Worm (Caenorhabditis elegans) whole organism, mixed stage, embryonic: Measurements from ENCODE around the gene F25B5.3.

Experiments used
- M03D4.4 ChIP-seq: sonication (generic microtip); optimal IDR thresholded peaks from 2 replicates; lab custom pipeline; 2017; ENCODE audit warnings: mild to moderate bottlenecking, missing genetic modification characterization, missing compliant biosample characterization
- ceh-39 ChIP-seq: fragments of 150-350 bp; optimal IDR thresholded peaks from 2 replicates; lab custom pipeline; 2014; ENCODE audit warnings: missing biosample characterization, missing genetic modification characterization
- ceh-43 ChIP-seq: fragments of 200-800 bp; sonication (Bioruptor generic); optimal IDR thresholded peaks from 2 replicates; lab custom pipeline; 2018; ENCODE audit warnings: mild to moderate bottlenecking, missing genetic modification characterization, moderate library complexity, missing compliant biosample characterization
- ces-1 ChIP-seq: fragments of 150-350 bp; optimal IDR thresholded peaks from 2 replicates; lab custom pipeline; 2014; ENCODE audit warnings: missing biosample characterization, missing genetic modification reagents, missing genetic modification characterization
- cnd-1 ChIP-seq: fragments of 200-800 bp; sonication (Bioruptor generic); optimal IDR thresholded peaks from 2 replicates; lab custom pipeline; 2018; ENCODE audit warnings: mild to moderate bottlenecking, missing genetic modification characterization, missing compliant biosample characterization
- drap-1 ChIP-seq: fragments of 200-800 bp; sonication (Bioruptor generic); optimal IDR thresholded peaks from 3 replicates; lab custom pipeline; 2018; ENCODE audit warnings: mild to moderate bottlenecking, missing genetic modification characterization, missing compliant biosample characterization
- elt-3 ChIP-seq: fragments of 150-350 bp; optimal IDR thresholded peaks from 2 replicates; lab custom pipeline; 2014; ENCODE audit warnings: missing biosample characterization, missing genetic modification characterization
- flh-1 ChIP-seq: fragments of 200-800 bp; sonication (Bioruptor generic); optimal IDR thresholded peaks from 2 replicates; lab custom pipeline; 2018; ENCODE audit warnings: mild to moderate bottlenecking, missing genetic modification characterization, moderate library complexity, missing compliant biosample characterization
- ham-2 ChIP-seq: fragments of 200-800 bp; sonication (Bioruptor generic); optimal IDR thresholded peaks from 2 replicates; lab custom pipeline; 2018; ENCODE audit warnings: mild to moderate bottlenecking, missing genetic modification characterization, missing compliant biosample characterization
- hlh-1 ChIP-seq: fragments of 150-350 bp; optimal IDR thresholded peaks from 2 replicates; lab custom pipeline; 2014; ENCODE audit warnings: missing biosample characterization, missing genetic modification reagents, missing genetic modification characterization
- lin-13 ChIP-seq: fragments of 150-350 bp; optimal IDR thresholded peaks from 2 replicates; lab custom pipeline; 2014; ENCODE audit warnings: missing biosample characterization, missing genetic modification characterization
- lin-32 ChIP-seq: fragments of 200-800 bp; sonication (Bioruptor generic); optimal IDR thresholded peaks from 2 replicates; lab custom pipeline; 2018; ENCODE audit warnings: mild to moderate bottlenecking, missing genetic modification characterization, missing compliant biosample characterization
- lsy-2 ChIP-seq: fragments of 150-350 bp; optimal IDR thresholded peaks from 2 replicates; lab custom pipeline; 2014; ENCODE audit warnings: missing biosample characterization, missing genetic modification characterization
- mep-1 ChIP-seq: fragments of 150-350 bp; optimal IDR thresholded peaks from 2 replicates; lab custom pipeline; 2017; ENCODE audit warnings: missing biosample characterization, missing genetic modification reagents, missing genetic modification characterization, inconsistent platforms
- mls-2 ChIP-seq: sonication (generic microtip); optimal IDR thresholded peaks from 2 replicates; lab custom pipeline; 2016; ENCODE audit warnings: mild to moderate bottlenecking, missing genetic modification characterization, moderate library complexity, missing compliant biosample characterization
- nhr-12 ChIP-seq: fragments of 150-350 bp; optimal IDR thresholded peaks from 2 replicates; lab custom pipeline; 2014; ENCODE audit warnings: missing biosample characterization, missing genetic modification characterization
- nhr-2 ChIP-seq: fragments of 150-350 bp; optimal IDR thresholded peaks from 2 replicates; lab custom pipeline; 2014; ENCODE audit warnings: missing biosample characterization, missing genetic modification characterization
- nhr-237 ChIP-seq: fragments of 150-350 bp; optimal IDR thresholded peaks from 2 replicates; lab custom pipeline; 2014; ENCODE audit warnings: missing biosample characterization, missing genetic modification characterization
- nhr-76 ChIP-seq: sonication (generic microtip); optimal IDR thresholded peaks from 2 replicates; lab custom pipeline; 2017; ENCODE audit warnings: missing biosample characterization, missing genetic modification characterization
- pha-4 ChIP-seq: fragments of 150-350 bp; optimal IDR thresholded peaks from 2 replicates; lab custom pipeline; 2018; ENCODE audit warnings: missing biosample characterization, missing genetic modification reagents, missing genetic modification characterization
- sem-2 ChIP-seq: fragments of 200-800 bp; sonication (Bioruptor generic); optimal IDR thresholded peaks from 2 replicates; lab custom pipeline; 2018; ENCODE audit warnings: mild to moderate bottlenecking, missing genetic modification characterization, missing compliant biosample characterization
- snpc-4 ChIP-seq: fragments of 150-350 bp; optimal IDR thresholded peaks from 2 replicates; lab custom pipeline; 2014; ENCODE audit warnings: missing biosample characterization, missing genetic modification characterization
- sptf-1 ChIP-seq: sonication (generic microtip); optimal IDR thresholded peaks from 2 replicates; lab custom pipeline; 2017; ENCODE audit warnings: mild to moderate bottlenecking, missing genetic modification characterization, moderate library complexity, missing compliant biosample characterization
- unc-120 ChIP-seq: sonication (generic microtip); optimal IDR thresholded peaks from 2 replicates; lab custom pipeline; 2017; ENCODE audit warnings: missing genetic modification characterization, missing compliant biosample characterization; ENCODE audit not compliant: poor library complexity, severe bottlenecking
- unc-39 ChIP-seq: fragments of 150-350 bp; optimal IDR thresholded peaks from 2 replicates; lab custom pipeline; 2014; ENCODE audit warnings: missing biosample characterization, missing genetic modification characterization
- unc-62 ChIP-seq: fragments of 150-350 bp; optimal IDR thresholded peaks from 2 replicates; lab custom pipeline; 2014; ENCODE audit warnings: missing biosample characterization, missing genetic modification reagents, missing genetic modification characterization
- zip-8 ChIP-seq: fragments of 150-350 bp; optimal IDR thresholded peaks from 2 replicates; lab custom pipeline; 2014; ENCODE audit warnings: missing biosample characterization, missing genetic modification characterization
- ztf-11 ChIP-seq: fragments of 150-350 bp; optimal IDR thresholded peaks from 2 replicates; lab custom pipeline; 2014; ENCODE audit warnings: missing biosample characterization, missing genetic modification characterization

Gene F25B5.3

DNA sequence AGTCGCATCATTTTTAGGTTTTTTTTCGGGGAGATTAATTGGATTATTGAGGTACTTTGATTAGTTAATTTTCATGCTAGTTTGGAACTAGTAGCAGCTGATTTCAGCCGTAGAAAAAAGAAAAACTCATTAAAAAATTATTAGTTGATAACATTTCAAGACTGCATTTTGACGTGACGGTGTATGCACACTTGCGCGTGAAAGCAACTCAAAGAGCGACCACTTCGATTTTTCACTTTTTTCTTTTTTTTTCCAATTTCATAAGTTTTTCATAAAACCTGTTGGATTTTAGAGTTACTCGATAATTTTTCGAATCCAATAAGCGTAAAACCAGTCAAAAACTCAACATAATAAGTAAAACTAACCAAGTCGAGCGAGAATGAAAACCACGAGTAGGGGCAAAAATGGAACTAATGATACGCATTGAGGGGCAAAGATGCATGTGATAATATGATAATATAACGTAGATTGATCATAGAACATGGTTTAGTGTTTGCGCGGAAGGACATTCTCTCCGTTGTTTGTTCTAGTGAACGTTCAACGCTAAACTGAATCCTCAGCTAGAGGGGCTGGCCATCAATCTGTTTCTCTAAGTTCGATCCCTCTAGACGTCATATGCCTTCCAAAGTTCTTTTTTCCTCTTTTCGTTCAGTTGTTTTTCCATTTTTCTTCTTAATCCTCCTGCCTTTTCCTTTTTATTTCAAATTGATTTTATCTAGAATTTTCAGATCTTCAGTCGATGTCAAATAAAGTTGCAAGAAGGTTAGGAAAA is at the start of gene F25B5.3, which contains the start of gene F25B5.6:
TSS of gene F25B5.3 (plus strand) at position 722 of the 772 bp plus-strand sequence.
TSS of gene F25B5.6 (minus strand) at position 572 of the 772 bp plus-strand sequence.
- TF ChIP-seq pha-4 (no peak), ces-1 (GFP tag; lab: Kevin White, UChicago) (peak; percentile 51)

ce11 chrIII:5900709-5901108 is 48.0 kb upstream of the F25B5.3 start:
- TF ChIP-seq nhr-2 (tag; lab: Kevin White, UChicago) (peak; percentile 85), zip-8 (tag; lab: Kevin White, UChicago) (peak; percentile 92), unc-120 (tag; lab: Kevin White, UChicago) (no peak), ceh-39 (peak; percentile 96)

DNA sequence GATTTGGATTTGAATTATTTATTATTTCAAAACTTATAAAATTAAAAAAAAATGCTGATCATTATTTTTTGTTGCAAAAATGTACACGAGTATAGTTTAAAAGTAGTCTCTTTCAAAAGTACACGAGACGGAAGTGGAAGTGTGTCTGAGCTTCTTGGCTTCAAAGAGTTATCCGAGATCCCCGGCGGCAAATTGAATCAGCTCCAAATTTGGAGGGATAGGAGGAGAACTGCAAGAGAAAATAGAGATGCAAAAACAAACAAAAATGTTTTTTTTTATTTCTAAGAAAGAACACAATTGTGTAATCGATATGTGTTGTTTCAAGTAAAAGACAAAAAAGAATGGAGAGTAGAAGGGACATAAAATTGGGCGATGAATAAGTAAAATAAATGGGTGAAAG is 46.1 kb upstream of the F25B5.3 start:
- TF ChIP-seq sptf-1 (tag; lab: Kevin White, UChicago) (no peak), ces-1 (GFP tag; lab: Kevin White, UChicago) (peak; percentile 82)

ce11 chrIII:5906059-5906458 is 42.6 kb upstream of the F25B5.3 start, which contains the start of gene dpff-1:
Gene dpff-1 (minus strand): TSS chrIII:5906346.
- TF ChIP-seq ham-2 (GFP tag; lab: Kevin White, UChicago) (no peak), pha-4 (peak; percentile 29), ceh-39 (peak; percentile 67), mep-1 (tag; lab: Kevin White, UChicago) (peak; percentile 2), lin-13 (peak; percentile 27), cnd-1 (tag; lab: Kevin White, UChicago) (peak; percentile 7), nhr-12 (tag; lab: Kevin White, UChicago) (no peak), nhr-76 (tag; lab: Kevin White, UChicago) (no peak), ceh-43 (GFP tag; lab: Kevin White, UChicago) (peak; percentile 50), nhr-2 (tag; lab: Kevin White, UChicago) (no peak), hlh-1 (peak; percentile 70)

ce11 chrIII:5906749-5907148 is 41.9 kb upstream of the F25B5.3 start, which contains the start of gene erd-2.2:
Gene erd-2.2 (plus strand): TSS chrIII:5907049.
- no peak for TF ChIP-seq ztf-11
- TF ChIP-seq unc-39 (tag; lab: Kevin White, UChicago): no peak
- no peak for TF ChIP-seq zip-8 (tag; lab: Kevin White, UChicago)
- no peak for TF ChIP-seq cnd-1 (tag; lab: Kevin White, UChicago)
- no peak for TF ChIP-seq drap-1
- TF ChIP-seq elt-3 (tag; lab: Kevin White, UChicago): no peak
- no peak for TF ChIP-seq snpc-4 (tag; lab: Kevin White, UChicago)
- TF ChIP-seq M03D4.4 (tag; lab: Kevin White, UChicago): no peak
- no peak for TF ChIP-seq sptf-1 (tag; lab: Kevin White, UChicago)

ce11 chrIII:5908408-5908807 is 40.3 kb upstream of the F25B5.3 start, which contains the start of gene C28H8.3:
Gene C28H8.3 (plus strand): TSS chrIII:5908700.
- TF ChIP-seq snpc-4 (tag; lab: Kevin White, UChicago): no peak
- TF ChIP-seq nhr-12 (tag; lab: Kevin White, UChicago): no peak
- TF ChIP-seq unc-39 (tag; lab: Kevin White, UChicago): no peak
- no peak for TF ChIP-seq drap-1
- TF ChIP-seq lsy-2 (tag; lab: Kevin White, UChicago): no peak
- no peak for TF ChIP-seq mls-2 (tag; lab: Kevin White, UChicago)
- TF ChIP-seq mep-1 (tag; lab: Kevin White, UChicago): no peak
- TF ChIP-seq sptf-1 (tag; lab: Kevin White, UChicago): no peak
- TF ChIP-seq sem-2: no peak
- TF ChIP-seq nhr-237 (tag; lab: Kevin White, UChicago): no peak
- no peak for TF ChIP-seq lin-32 (GFP tag; lab: Kevin White, UChicago)
- TF ChIP-seq unc-62 (GFP tag; lab: Kevin White, UChicago): no peak
- no peak for TF ChIP-seq nhr-2 (tag; lab: Kevin White, UChicago)
- no peak for TF ChIP-seq flh-1 (GFP tag; lab: Kevin White, UChicago)
- no peak for TF ChIP-seq ceh-39
- TF ChIP-seq ceh-43 (GFP tag; lab: Kevin White, UChicago): no peak
